Fruit fly (Drosophila melanogaster) whole organism, wandering third instar larva: ENCODE results near the gene pyd.

Experiments
- CG9705 ChIP-seq: fragments of 200-800 bp; sonication (Bioruptor generic); optimal IDR thresholded peaks from 2 replicates; lab custom pipeline; 2018; ENCODE audit warnings: missing biosample characterization, mild to moderate bottlenecking, missing genetic modification characterization
- Myc ChIP-seq: fragments of >200 bp; optimal IDR thresholded peaks from 2 replicates; lab custom pipeline; 2017

- TF ChIP-seq CG9705 (GFP tag; lab: Kevin White, UChicago) = no peak
- no peak for TF ChIP-seq Myc (lab: Kevin White, UChicago)
These were observed 23.7 kb upstream of the pyd start for dm6 chr3R:8955359-8955820.
